Fruit fly (Drosophila melanogaster) S2 (cell line): ENCODE measurements around the gene CG15547.

Experiments
- CG8478 ChIP-seq: fragments of >200 bp; optimal IDR thresholded peaks from 2 replicates; lab custom pipeline; 2018
- CTCF ChIP-seq, 2 experiments: fragments of >200 bp; optimal IDR thresholded peaks; 2 replicates each; lab custom pipeline; 2018

DNA sequence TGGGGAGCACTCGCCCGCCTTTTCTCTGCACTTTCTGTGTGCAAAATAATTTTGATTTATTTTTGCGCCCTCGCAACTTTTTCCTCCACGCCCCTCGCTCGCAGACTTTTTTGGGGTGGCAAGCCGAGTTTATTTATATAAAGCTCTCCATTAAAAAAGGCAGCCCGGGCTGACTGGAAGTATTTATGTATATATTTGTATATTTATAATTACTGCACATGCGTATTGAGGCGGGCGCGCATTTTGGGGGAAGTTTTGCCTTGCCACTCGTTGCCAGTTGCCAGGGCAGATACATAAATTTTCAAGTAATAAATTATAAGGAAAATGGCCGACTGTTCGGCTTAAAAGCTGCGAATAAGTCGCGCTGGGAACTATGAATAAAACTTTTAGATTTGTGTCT, 45.3 kb upstream of the CG15547 start:
- TF ChIP-seq CG8478 (lab: Kevin White, UChicago) (no peak), CTCF (optimal IDR thresholded peaks at IDR 0.05; lab: Kevin White, UChicago) (no peak)
